Worm (Caenorhabditis elegans) whole organism, L4 larva: ENCODE measurements around the gene suf-1.

Experiments used
- F10B5.3 ChIP-seq: sonication (generic microtip); optimal IDR thresholded peaks from 2 replicates; lab custom pipeline; 2016; ENCODE audit warnings: mild to moderate bottlenecking, missing genetic modification characterization, missing compliant biosample characterization
- R02D3.7 ChIP-seq: fragments of 150-350 bp; sonication (generic microtip); optimal IDR thresholded peaks from 3 replicates; lab custom pipeline; 2014; ENCODE audit warnings: missing biosample characterization, missing genetic modification characterization
- ama-1 ChIP-seq: fragments of 150-350 bp; optimal IDR thresholded peaks from 2 replicates; lab custom pipeline; 2014; ENCODE audit warnings: inconsistent platforms, mixed read lengths
- ctbp-1 ChIP-seq: fragments of 200-800 bp; sonication (Bioruptor generic); IDR thresholded peaks from 2 replicates; pipeline ENCODE4 v1.3.6; 2022; ENCODE audit warnings: missing genetic modification reagents, missing genetic modification characterization, missing compliant biosample characterization
- daf-16 ChIP-seq, 3 experiments: sonication (generic microtip); optimal IDR thresholded peaks; 2 replicates each; lab custom pipeline; 2016 to 2017; ENCODE audit warnings: missing genetic modification characterization in 3 of 3, missing genetic modification reagents in 3 of 3, mild to moderate bottlenecking in 2 of 3, missing compliant biosample characterization in 2 of 3, missing biosample characterization in 1 of 3, moderate library complexity in 1 of 3
- dpl-1 ChIP-seq: fragments of 150-350 bp; optimal IDR thresholded peaks from 2 replicates; lab custom pipeline; 2014; ENCODE audit warnings: missing biosample characterization, missing genetic modification reagents, missing genetic modification characterization
- hlh-30 ChIP-seq: sonication (generic microtip); optimal IDR thresholded peaks from 2 replicates; lab custom pipeline; 2017; ENCODE audit warnings: antibody characterized with exemption, mild to moderate bottlenecking, missing genetic modification characterization, missing compliant biosample characterization; ENCODE audit not compliant: insufficient read depth
- mdl-1 ChIP-seq, 2 experiments: fragments of 150-350 bp in 1 of 2; sonication (generic microtip) in 1 of 2; optimal IDR thresholded peaks; 2 replicates each; lab custom pipeline; 2014 to 2017; ENCODE audit warnings: missing biosample characterization in 2 of 2, missing genetic modification characterization in 2 of 2
- mes-2 ChIP-seq: sonication (generic microtip); optimal IDR thresholded peaks from 2 replicates; lab custom pipeline; 2016; ENCODE audit warnings: missing genotype, mild to moderate bottlenecking, missing genetic modification characterization, missing compliant biosample characterization; ENCODE audit not compliant: poor library complexity, severe bottlenecking
- nhr-11 ChIP-seq: fragments of 150-350 bp; optimal IDR thresholded peaks from 2 replicates; lab custom pipeline; 2014; ENCODE audit warnings: missing biosample characterization, missing genetic modification characterization
- nhr-77 ChIP-seq: fragments of 150-350 bp; optimal IDR thresholded peaks from 2 replicates; lab custom pipeline; 2014; ENCODE audit warnings: missing biosample characterization, missing genetic modification characterization
- snpc-4 ChIP-seq: fragments of 150-350 bp; optimal IDR thresholded peaks from 2 replicates; lab custom pipeline; 2014; ENCODE audit warnings: missing biosample characterization, missing genetic modification characterization

ce11 chrII:8602337-8602944 is 1.2 kb upstream of the suf-1 start, which contains the start of the genes cpf-1 and rpl-26:
- peak; percentile 70 for TF ChIP-seq dpl-1
- no peak for TF ChIP-seq daf-16 (GFP tag; optimal IDR thresholded peaks at IDR 0.05; lab: Kevin White, UChicago)
- no peak for TF ChIP-seq daf-16 (tag; optimal IDR thresholded peaks at IDR 0.05; lab: Kevin White, UChicago)
- TF ChIP-seq snpc-4: no peak
- TF ChIP-seq R02D3.7 (tag; lab: Kevin White, UChicago): no peak
- TF ChIP-seq mes-2 (tag; lab: Kevin White, UChicago): peak; percentile 78
- TF ChIP-seq F10B5.3 (tag; lab: Kevin White, UChicago): no peak
- TF ChIP-seq mdl-1 (tag; optimal IDR thresholded peaks at IDR 0.05; lab: Kevin White, UChicago): no peak
- peak; percentile 57 for TF ChIP-seq nhr-77 (tag; lab: Kevin White, UChicago)
- TF ChIP-seq ama-1: no peak
- TF ChIP-seq nhr-11 (tag; lab: Kevin White, UChicago): peak; percentile 23
- no peak for TF ChIP-seq ctbp-1 (GFP tag; lab: Robert Waterston, UW)
- no peak for TF ChIP-seq hlh-30 (tag; lab: Kevin White, UChicago)
